Worm (Caenorhabditis elegans): ENCODE measurements around the gene str-252.
A peak's percentile ranks its signal among the peaks of the same experiment; 100 is the strongest.

DNA sequence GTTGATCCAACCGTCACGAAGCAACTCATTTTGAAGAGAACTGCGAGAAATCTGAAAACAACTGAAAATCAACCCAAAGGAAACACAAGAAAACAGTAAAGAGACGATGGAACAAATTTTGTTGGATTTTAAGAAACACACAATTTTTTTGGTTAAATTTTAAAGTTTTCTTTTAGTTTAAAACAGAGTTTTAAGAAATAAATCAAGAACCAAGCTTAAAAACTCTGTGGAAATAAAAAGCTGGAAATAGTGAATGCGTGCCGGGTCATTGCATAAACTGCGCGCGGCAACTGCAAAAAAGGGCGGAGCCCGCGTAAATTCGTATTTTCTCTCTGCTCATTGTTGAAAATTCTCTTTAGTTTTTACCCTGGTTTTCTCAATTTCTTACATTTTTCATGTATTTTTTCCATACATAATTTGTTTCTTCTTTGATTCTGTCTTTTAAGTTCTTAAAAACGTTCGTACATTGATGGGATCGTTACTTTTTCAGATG lies 45.7 kb downstream of the str-252 start, which contains the start of the genes algn-13 and R10D12.13:
- TF ChIP-seq nhr-76 (tag; optimal IDR thresholded peaks at IDR 0.05) (no peak), ceh-39 (tag; optimal IDR thresholded peaks at IDR 0.05) (no peak), bed-3 (GFP tag; optimal IDR thresholded peaks at IDR 0.05) (peak; percentile 70), pha-4 (tag; optimal IDR thresholded peaks at IDR 0.05) (peak; percentile 52), snpc-4 (tag; optimal IDR thresholded peaks at IDR 0.05) (no peak), elt-3 (tag; optimal IDR thresholded peaks at IDR 0.05) (peak; percentile 16), ces-1 (GFP tag; optimal IDR thresholded peaks at IDR 0.05) (peak; percentile 40)
